Worm (Caenorhabditis elegans): ENCODE measurements around the gene oac-37.

Gene oac-37

ce11 chrIV:14103054-14103453, 42.6 kb upstream of the oac-37 start, which contains the start of gene F52B11.5:
Gene F52B11.5, minus strand, starts transcription at chrIV:14103231.
- TF ChIP-seq T26A8.4 (GFP tag; IDR thresholded peaks at IDR 0.05) (no peak), daf-16 (GFP tag; optimal IDR thresholded peaks at IDR 0.05) (no peak), daf-16 (tag; optimal IDR thresholded peaks at IDR 0.05) (peak; percentile 74), pqm-1 (tag; optimal IDR thresholded peaks at IDR 0.05) (peak; percentile 37), nhr-77 (tag; optimal IDR thresholded peaks at IDR 0.05) (peak; percentile 39), nhr-11 (tag; optimal IDR thresholded peaks at IDR 0.05) (no peak), nhr-6 (tag; optimal IDR thresholded peaks at IDR 0.05) (peak; percentile 52), nhr-28 (tag; optimal IDR thresholded peaks at IDR 0.05) (peak; percentile 28), lin-29 (GFP tag; IDR thresholded peaks at IDR 0.05) (no peak), php-3 (GFP tag; IDR thresholded peaks at IDR 0.05) (0 out of 2 replicates have a peak, but pooled peaks have one; percentile 24), dpl-1 (GFP tag; optimal IDR thresholded peaks at IDR 0.05) (peak; percentile 26), dve-1 (tag; optimal IDR thresholded peaks at IDR 0.05; ENCODE audit: insufficient read depth) (peak; percentile 39), lin-38 (GFP tag; IDR thresholded peaks at IDR 0.05) (peak; percentile 43; the same call in 1 of the 2 replicates)

- TF ChIP-seq rbr-2 (tag; optimal IDR thresholded peaks at IDR 0.05), result no peak
- TF ChIP-seq daf-16 (GFP tag; optimal IDR thresholded peaks at IDR 0.05), result no peak
- TF ChIP-seq daf-16 (tag; optimal IDR thresholded peaks at IDR 0.05), result no peak
- no peak for TF ChIP-seq nhr-77 (tag; optimal IDR thresholded peaks at IDR 0.05)
- TF ChIP-seq lin-29 (GFP tag; IDR thresholded peaks at IDR 0.05), result no peak
- TF ChIP-seq tag-97 (GFP tag; IDR thresholded peaks at IDR 0.05), result no peak
- no peak for TF ChIP-seq ZK337.2 (GFP tag; IDR thresholded peaks at IDR 0.05)
- no peak for TF ChIP-seq ceh-82 (tag; optimal IDR thresholded peaks at IDR 0.05)
- no peak for TF ChIP-seq lsy-2 (tag; optimal IDR thresholded peaks at IDR 0.05)
- no peak for TF ChIP-seq F44E2.7 (GFP tag; IDR thresholded peaks at IDR 0.05)
- TF ChIP-seq lir-3 (tag; optimal IDR thresholded peaks at IDR 0.05), result no peak
- TF ChIP-seq fkh-10 (GFP tag; optimal IDR thresholded peaks at IDR 0.05), result no peak
- TF ChIP-seq F37D6.2 (tag; optimal IDR thresholded peaks at IDR 0.05), result no peak
- no peak for TF ChIP-seq lin-1 (GFP tag; IDR thresholded peaks at IDR 0.05)
- no peak for TF ChIP-seq ZK546.5 (tag; optimal IDR thresholded peaks at IDR 0.05)
- no peak for TF ChIP-seq duxl-1 (tag; optimal IDR thresholded peaks at IDR 0.05; ENCODE audit: poor library complexity)
- no peak for TF ChIP-seq mxl-2 (GFP tag; conservative IDR thresholded peaks at IDR 0.05)
- no peak for TF ChIP-seq lin-15B (tag; optimal IDR thresholded peaks at IDR 0.05)
These were observed 40.9 kb upstream of the oac-37 start for ce11 chrIV:14104745-14105144.

- no peak for TF ChIP-seq tag-97 (GFP tag; IDR thresholded peaks at IDR 0.05)
- TF ChIP-seq Y48G9A.11 (GFP tag; IDR thresholded peaks at IDR 0.05), result no peak
These were observed 39.4 kb upstream of the oac-37 start, which contains the start of gene ins-34 for ce11 chrIV:14106274-14106673. Gene ins-34, plus strand, starts transcription at chrIV:14106574.

- TF ChIP-seq tag-97 (GFP tag; IDR thresholded peaks at IDR 0.05) (no peak), snpc-1.2 (GFP tag; IDR thresholded peaks at IDR 0.05) (peak; percentile 32; the same call in 1 of the 2 replicates)
These were observed 38.0 kb upstream of the oac-37 start for ce11 chrIV:14107647-14108046.

- TF ChIP-seq daf-12 (tag; optimal IDR thresholded peaks at IDR 0.05) (no peak), spr-3 (GFP tag; optimal IDR thresholded peaks at IDR 0.05) (no peak), ceh-44 (GFP tag; IDR thresholded peaks at IDR 0.05) (no peak), F49E8.2 (tag; optimal IDR thresholded peaks at IDR 0.05; ENCODE audit: borderline replicate concordance) (peak; percentile 49), Y48G9A.11 (GFP tag; IDR thresholded peaks at IDR 0.05) (0 out of 2 replicates have a peak, but pooled peaks have one; percentile 43), vab-7 (GFP tag; IDR thresholded peaks at IDR 0.05) (no peak), unc-39 (tag; optimal IDR thresholded peaks at IDR 0.05) (no peak), skn-1 (tag; optimal IDR thresholded peaks at IDR 0.05) (no peak), saeg-2 (GFP tag; IDR thresholded peaks at IDR 0.05) (no peak), lin-13 (GFP tag; optimal IDR thresholded peaks at IDR 0.05) (peak; percentile 4), duxl-1 (tag; optimal IDR thresholded peaks at IDR 0.05; ENCODE audit: poor library complexity) (no peak), zip-2 (tag; optimal IDR thresholded peaks at IDR 0.05) (no peak), F37D6.2 (tag; optimal IDR thresholded peaks at IDR 0.05) (no peak), sdz-12 (GFP tag; optimal IDR thresholded peaks at IDR 0.05) (no peak), lin-15B (tag; optimal IDR thresholded peaks at IDR 0.05) (no peak), snpc-1.2 (GFP tag; IDR thresholded peaks at IDR 0.05) (peak; percentile 26; the same call in 1 of the 2 replicates), lin-38 (GFP tag; IDR thresholded peaks at IDR 0.05) (peak; percentile 37), aha-1 (tag) (no peak), F26F4.8 (GFP tag; conservative IDR thresholded peaks at IDR 0.05) (no peak), snpc-4 (tag; optimal IDR thresholded peaks at IDR 0.05) (no peak), dve-1 (tag; optimal IDR thresholded peaks at IDR 0.05; ENCODE audit: insufficient read depth) (no peak), ces-1 (GFP tag; optimal IDR thresholded peaks at IDR 0.05) (no peak), daf-16 (GFP tag; optimal IDR thresholded peaks at IDR 0.05) (no peak), daf-16 (tag; optimal IDR thresholded peaks at IDR 0.05) (no peak)
These were observed 32.1 kb upstream of the oac-37 start for ce11 chrIV:14113621-14114020.

Data from whole organism, L4 larva.